Fruit fly (Drosophila melanogaster): ENCODE data around the gene PIG-S.

DNA sequence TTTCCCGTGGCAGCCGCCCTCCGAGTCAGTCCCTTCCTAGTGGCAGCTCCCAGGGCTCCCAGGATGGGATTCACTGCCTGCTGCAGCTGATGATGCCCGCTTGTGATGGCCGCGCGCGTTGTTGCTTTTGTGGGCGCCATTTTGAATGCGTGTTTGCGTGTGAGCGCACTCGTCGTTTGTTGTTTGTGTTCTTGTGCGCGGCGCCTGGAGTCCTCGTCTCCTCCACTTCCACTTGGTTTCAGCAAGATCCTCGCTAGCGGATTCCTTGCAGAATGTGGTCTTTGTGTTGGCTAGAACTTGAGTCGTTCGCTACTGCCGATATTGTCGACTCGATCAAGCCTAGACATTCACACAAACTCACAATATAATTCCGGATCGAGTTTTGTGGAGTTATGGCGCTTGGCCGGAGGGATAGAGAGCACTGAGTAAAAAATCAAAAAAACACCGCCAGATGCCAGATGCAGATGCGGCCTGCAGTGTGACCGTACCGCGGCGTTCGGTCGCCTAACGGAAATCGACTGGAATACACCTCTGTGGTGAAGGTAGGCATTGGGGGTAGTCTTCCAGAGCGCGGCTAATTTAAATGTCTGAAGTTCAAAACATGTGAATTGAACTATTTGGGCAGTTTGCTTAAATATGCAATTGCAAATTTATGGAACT is 47.1 kb downstream of the PIG-S start, which contains the start of gene CycB3:
- no peak for TF ChIP-seq tj (GFP tag; optimal IDR thresholded peaks at IDR 0.05)
- TF ChIP-seq Crg-1 (GFP tag; optimal IDR thresholded peaks at IDR 0.05), result no peak
- TF ChIP-seq cic (GFP tag; optimal IDR thresholded peaks at IDR 0.05), result no peak
- TF ChIP-seq ovo (GFP tag; optimal IDR thresholded peaks at IDR 0.05), result peak; percentile 57
- TF ChIP-seq cnc (optimal IDR thresholded peaks at IDR 0.05), result no peak
- no peak for TF ChIP-seq CG12768 (GFP tag; optimal IDR thresholded peaks at IDR 0.05)
- no peak for TF ChIP-seq CG5204 (GFP tag; optimal IDR thresholded peaks at IDR 0.05)
- TF ChIP-seq Mnt (GFP tag; optimal IDR thresholded peaks at IDR 0.05), result no peak
- no peak for TF ChIP-seq CG33017 (tag; optimal IDR thresholded peaks at IDR 0.05)
- peak; percentile 57 for TF ChIP-seq bab1 (GFP tag; optimal IDR thresholded peaks at IDR 0.05)
- no peak for TF ChIP-seq toe (GFP tag; optimal IDR thresholded peaks at IDR 0.05)
- peak; percentile 13 for TF ChIP-seq CG7101 (tag; optimal IDR thresholded peaks at IDR 0.05)

Data from whole organism, adult.